Worm (Caenorhabditis elegans) whole organism, mixed stage, embryonic: ENCODE data around the gene cnc-6.

Experiments used
- nhr-12 ChIP-seq: fragments of 150-350 bp; optimal IDR thresholded peaks from 2 replicates; lab custom pipeline; 2014; ENCODE audit warnings: missing biosample characterization, missing genetic modification characterization
- unc-39 ChIP-seq: fragments of 150-350 bp; optimal IDR thresholded peaks from 2 replicates; lab custom pipeline; 2014; ENCODE audit warnings: missing biosample characterization, missing genetic modification characterization

ce11 chrIII:1744486-1744885 is 18.8 kb upstream of the cnc-6 start:
- TF ChIP-seq nhr-12 (tag; lab: Kevin White, UChicago), result no peak
- no peak for TF ChIP-seq unc-39 (tag; lab: Kevin White, UChicago)
